Fruit fly (Drosophila melanogaster): ENCODE results near the gene CG5653.

CG5653 gene

DNA sequence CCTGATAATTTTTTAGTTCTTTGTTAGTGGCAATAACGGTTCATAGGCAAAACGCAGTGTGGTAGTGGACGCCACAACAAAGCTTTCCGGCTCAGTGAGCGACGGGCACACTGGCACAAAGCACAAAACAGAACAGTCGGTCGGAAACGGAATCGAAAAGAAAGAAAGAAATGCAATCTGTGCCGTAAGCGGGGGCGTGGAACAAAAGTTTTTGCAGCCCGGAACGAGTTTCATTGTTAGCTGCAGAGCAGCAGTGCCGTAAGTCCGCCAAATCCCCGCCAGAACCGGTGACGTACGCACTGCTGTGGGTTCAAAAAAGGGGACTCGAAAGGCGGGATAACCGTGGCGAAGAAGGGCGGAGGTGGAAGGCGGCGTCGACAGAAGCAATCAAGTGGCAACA is 2.3 kb upstream of the CG5653 start, which contains the start of gene CG5026 (continued):
- TF ChIP-seq Stat92E (GFP tag; optimal IDR thresholded peaks at IDR 0.05) (no peak), corto (GFP tag; optimal IDR thresholded peaks at IDR 0.05) (no peak), Gug (GFP tag; IDR thresholded peaks at IDR 0.05) (no peak), CG14667 (GFP tag; IDR thresholded peaks at IDR 0.05) (no peak), ato (GFP tag; IDR thresholded peaks at IDR 0.05; ENCODE audit: partially characterized antibody) (no peak), ap (GFP tag; IDR thresholded peaks at IDR 0.05) (no peak), seq (GFP tag; IDR thresholded peaks at IDR 0.05) (no peak), gcm (GFP tag; optimal IDR thresholded peaks at IDR 0.05) (no peak), ERR (GFP tag; optimal IDR thresholded peaks at IDR 0.05) (no peak), CG2875 (GFP tag; optimal IDR thresholded peaks at IDR 0.05) (no peak), zen (tag; optimal IDR thresholded peaks at IDR 0.05) (no peak), btn (GFP tag; optimal IDR thresholded peaks at IDR 0.05) (no peak), maf-S (GFP tag; optimal IDR thresholded peaks at IDR 0.05) (no peak), vvl (GFP tag; IDR thresholded peaks at IDR 0.05) (0 out of 2 replicates have a peak, but pooled peaks have one; percentile 19), CG12219 (GFP tag; optimal IDR thresholded peaks at IDR 0.05) (no peak), Bgb (GFP tag; IDR thresholded peaks at IDR 0.05; ENCODE audit: partially characterized antibody) (no peak), toy (GFP tag; IDR thresholded peaks at IDR 0.05) (no peak), lab (GFP tag; optimal IDR thresholded peaks at IDR 0.05) (no peak), CG3065 (GFP tag; optimal IDR thresholded peaks at IDR 0.05) (no peak), CG6254 (GFP tag; optimal IDR thresholded peaks at IDR 0.05) (no peak), nau (GFP tag; optimal IDR thresholded peaks at IDR 0.05) (no peak), Dll (GFP tag; IDR thresholded peaks at IDR 0.05; ENCODE audit: partially characterized antibody) (peak; percentile 37; the same call in 1 of the 4 replicates), CG3726 (GFP tag; IDR thresholded peaks at IDR 0.05) (no peak), Dref (GFP tag; IDR thresholded peaks at IDR 0.05) (peak; percentile 34), wek (GFP tag; optimal IDR thresholded peaks at IDR 0.05) (no peak), Sry-δ (GFP tag; optimal IDR thresholded peaks at IDR 0.05) (no peak), pita (GFP tag; optimal IDR thresholded peaks at IDR 0.05) (no peak), Trl (optimal IDR thresholded peaks at IDR 0.05) (no peak), Trl (GFP tag; optimal IDR thresholded peaks at IDR 0.05) (no peak), ranshi (GFP tag; IDR thresholded peaks at IDR 0.05) (no peak), E2f2 (GFP tag; IDR thresholded peaks at IDR 0.05) (peak; percentile 68), cas (GFP tag; IDR thresholded peaks at IDR 0.05) (no peak), ara (GFP tag; IDR thresholded peaks at IDR 0.05) (no peak), tgo (GFP tag; IDR thresholded peaks at IDR 0.05) (no peak), Hey (tag; optimal IDR thresholded peaks at IDR 0.05) (no peak), NfI (GFP tag; optimal IDR thresholded peaks at IDR 0.05) (no peak), CG18476 (GFP tag; optimal IDR thresholded peaks at IDR 0.05) (no peak), cato (GFP tag; optimal IDR thresholded peaks at IDR 0.05; ENCODE audit: borderline replicate concordance) (no peak), hbn (GFP tag; IDR thresholded peaks at IDR 0.05; ENCODE audit: partially characterized antibody) (no peak), aop (GFP tag; IDR thresholded peaks at IDR 0.05) (no peak), Tbp (GFP tag; optimal IDR thresholded peaks at IDR 0.05) (no peak), Jarid2 (GFP tag; optimal IDR thresholded peaks at IDR 0.05) (no peak), HLH4C (GFP tag; IDR thresholded peaks at IDR 0.05; ENCODE audit: partially characterized antibody) (no peak), CkIIα-i1 (GFP tag; IDR thresholded peaks at IDR 0.05) (no peak), CG31365 (tag; optimal IDR thresholded peaks at IDR 0.05) (no peak), CG15696 (tag; optimal IDR thresholded peaks at IDR 0.05) (no peak), CG2129 (GFP tag; IDR thresholded peaks at IDR 0.05; ENCODE audit: partially characterized antibody) (no peak), CG11504 (tag; optimal IDR thresholded peaks at IDR 0.05) (no peak), CG10959 (GFP tag; IDR thresholded peaks at IDR 0.05) (no peak), dan (GFP tag; IDR thresholded peaks at IDR 0.05) (no peak), Antp (GFP tag; optimal IDR thresholded peaks at IDR 0.05) (no peak), CG6175 (GFP tag; IDR thresholded peaks at IDR 0.05) (no peak)
